Fruit fly (Drosophila melanogaster) whole organism, embryonic: ENCODE measurements around the gene Ir31a.

Experiments used
- Awh ChIP-seq: fragments of 200-800 bp; sonication (Bioruptor generic); IDR thresholded peaks from 2 replicates; pipeline ENCODE4, ENCODE4 v1.3.6; 2022; ENCODE audit warnings: missing biosample characterization, missing genetic modification characterization
- Bteb2 ChIP-seq: fragments of 200-800 bp; sonication (Bioruptor generic); optimal IDR thresholded peaks from 2 replicates; lab custom pipeline; 2016; ENCODE audit warnings: missing biosample characterization, missing genetic modification characterization
- CG10959 ChIP-seq: fragments of 200-800 bp; sonication (Bioruptor generic); IDR thresholded peaks from 2 replicates; pipeline ENCODE4 v1.3.6; 2022; ENCODE audit warnings: missing biosample characterization, missing genetic modification characterization
- CG11456 ChIP-seq: fragments of 200-800 bp; sonication (Bioruptor generic); IDR thresholded peaks from 3 replicates; pipeline ENCODE4 v1.3.6; 2022; ENCODE audit warnings: missing biosample characterization, missing genetic modification characterization
- CG11560 ChIP-seq: fragments of 200-800 bp; sonication (Bioruptor generic); IDR thresholded peaks from 3 replicates; pipeline ENCODE4 v1.3.6; 2022; ENCODE audit warnings: missing biosample characterization, missing genetic modification characterization
- CG14860 ChIP-seq: fragments of 200-800 bp; sonication (Bioruptor generic); IDR thresholded peaks from 3 replicates; pipeline ENCODE4 v1.3.6; 2022; ENCODE audit warnings: missing biosample characterization, missing genetic modification characterization; ENCODE audit not compliant: partially characterized antibody
- CG1529 ChIP-seq: fragments of 200-800 bp; sonication (Bioruptor generic); optimal IDR thresholded peaks from 3 replicates; lab custom pipeline; 2018; ENCODE audit warnings: missing biosample characterization, missing genetic modification characterization
- CG1832 ChIP-seq: fragments of 200-800 bp; sonication (Bioruptor generic); optimal IDR thresholded peaks from 2 replicates; lab custom pipeline; 2017; ENCODE audit warnings: missing biosample characterization, mild to moderate bottlenecking, missing genetic modification characterization, inconsistent platforms
- CG2199 ChIP-seq: fragments of 200-800 bp; sonication (Bioruptor generic); IDR thresholded peaks from 3 replicates; pipeline ENCODE4 v1.3.6; 2022; ENCODE audit warnings: missing biosample characterization, missing genetic modification characterization
- CG30020 ChIP-seq: fragments of 200-800 bp; optimal IDR thresholded peaks from 2 replicates; lab custom pipeline; 2019; ENCODE audit warnings: missing biosample characterization, mild to moderate bottlenecking, missing genetic modification characterization, moderate library complexity
- CG3163 ChIP-seq: fragments of 200-800 bp; sonication (Bioruptor generic); optimal IDR thresholded peaks from 3 replicates; lab custom pipeline; 2016; ENCODE audit warnings: missing biosample characterization, missing genetic modification characterization
- CG4820 ChIP-seq: fragments of 200-800 bp; sonication (Bioruptor generic); optimal IDR thresholded peaks from 3 replicates; lab custom pipeline; 2016; ENCODE audit warnings: missing biosample characterization, missing genetic modification characterization
- CG7357 ChIP-seq: fragments of 200-800 bp; sonication (Bioruptor generic); IDR thresholded peaks from 3 replicates; pipeline ENCODE4 v1.3.6; 2022; ENCODE audit warnings: missing biosample characterization, missing genetic modification characterization
- CG8089 ChIP-seq: fragments of 200-800 bp; sonication (Bioruptor generic); optimal IDR thresholded peaks from 3 replicates; lab custom pipeline; 2016; ENCODE audit warnings: missing biosample characterization, missing genetic modification characterization
- CG8290 ChIP-seq, 3 experiments: fragments of 200-800 bp; sonication (Bioruptor generic); optimal IDR thresholded peaks; 2 replicates each; lab custom pipeline; 2016 to 2019; ENCODE audit warnings: missing biosample characterization in 3 of 3, missing genetic modification characterization in 3 of 3, mild to moderate bottlenecking in 2 of 3, moderate library complexity in 1 of 3
- CG8478 ChIP-seq: fragments of >200 bp; optimal IDR thresholded peaks from 2 replicates; lab custom pipeline; 2018
- CG9215 ChIP-seq: fragments of 200-800 bp; sonication (Bioruptor generic); IDR thresholded peaks from 2 replicates; pipeline ENCODE4 v1.3.6; 2022; ENCODE audit warnings: missing biosample characterization, missing genetic modification characterization
- CHES-1-like ChIP-seq: fragments of 200-800 bp; sonication (Bioruptor generic); optimal IDR thresholded peaks from 2 replicates; lab custom pipeline; 2016; ENCODE audit warnings: missing biosample characterization, missing genetic modification characterization
- CkIIα-i1 ChIP-seq: fragments of 200-800 bp; sonication (Bioruptor generic); IDR thresholded peaks from 2 replicates; pipeline ENCODE4 v1.3.6; 2022; ENCODE audit warnings: missing biosample characterization, missing genetic modification characterization
- CrebB ChIP-seq: fragments of 200-800 bp; sonication (Bioruptor generic); optimal IDR thresholded peaks from 3 replicates; lab custom pipeline; 2018; ENCODE audit warnings: missing biosample characterization, mild to moderate bottlenecking, missing genetic modification characterization
- D19B ChIP-seq: fragments of 200-800 bp; sonication (Bioruptor generic); optimal IDR thresholded peaks from 2 replicates; lab custom pipeline; 2017; ENCODE audit warnings: missing biosample characterization, mild to moderate bottlenecking, missing genetic modification characterization
- Dek ChIP-seq: fragments of 200-800 bp; sonication (Bioruptor generic); optimal IDR thresholded peaks from 3 replicates; lab custom pipeline; 2019; ENCODE audit warnings: missing biosample characterization, mild to moderate bottlenecking, missing genetic modification characterization, moderate library complexity
- E2f1 ChIP-seq: fragments of 200-800 bp; sonication (Bioruptor generic); IDR thresholded peaks from 2 replicates; pipeline ENCODE4 v1.3.6; 2022; ENCODE audit warnings: missing biosample characterization, missing genetic modification characterization
- Elba2 ChIP-seq: fragments of 200-800 bp; sonication (Bioruptor generic); optimal IDR thresholded peaks from 3 replicates; lab custom pipeline; 2016; ENCODE audit warnings: missing biosample characterization, missing genetic modification characterization
- HLH3B ChIP-seq: fragments of 200-800 bp; sonication (Bioruptor generic); IDR thresholded peaks from 2 replicates; pipeline ENCODE4 v1.3.6; 2022; ENCODE audit warnings: missing biosample characterization, missing genetic modification characterization
- Jarid2 ChIP-seq: fragments of 200-800 bp; sonication (Bioruptor generic); optimal IDR thresholded peaks from 3 replicates; lab custom pipeline; 2017; ENCODE audit warnings: mild to moderate bottlenecking, missing biosample characterization, missing genetic modification reagents, missing genetic modification characterization
- Nf-YC ChIP-seq: fragments of 200-800 bp; optimal IDR thresholded peaks from 3 replicates; lab custom pipeline; 2019; ENCODE audit warnings: missing biosample characterization, mild to moderate bottlenecking, missing genetic modification characterization, moderate library complexity
- Optix ChIP-seq: fragments of 200-800 bp; sonication (Bioruptor generic); IDR thresholded peaks from 3 replicates; pipeline ENCODE4 v1.3.6; 2022; ENCODE audit warnings: missing biosample characterization, missing genetic modification characterization
- Ptx1 ChIP-seq: fragments of 200-800 bp; sonication (Bioruptor generic); IDR thresholded peaks from 2 replicates; pipeline ENCODE4 v1.3.6; 2022; ENCODE audit warnings: missing biosample characterization, missing genetic modification characterization
- Ravus ChIP-seq: fragments of 200-800 bp; sonication (Bioruptor generic); IDR thresholded peaks from 2 replicates; pipeline ENCODE4 v1.3.6; 2022; ENCODE audit warnings: missing biosample characterization, missing genetic modification characterization
- Sry-δ ChIP-seq: fragments of 200-800 bp; sonication (Bioruptor generic); optimal IDR thresholded peaks from 2 replicates; lab custom pipeline; 2016; ENCODE audit warnings: missing biosample characterization, missing genetic modification characterization
- Vsx1 ChIP-seq: fragments of 200-800 bp; sonication (Bioruptor generic); optimal IDR thresholded peaks from 2 replicates; lab custom pipeline; 2017; ENCODE audit warnings: missing biosample characterization, mild to moderate bottlenecking, missing genetic modification characterization, missing genetic modification reagents
- Xrp1 ChIP-seq: fragments of 200-800 bp; sonication (Bioruptor generic); IDR thresholded peaks from 2 replicates; pipeline ENCODE4 v1.3.6; 2022; ENCODE audit warnings: missing biosample characterization, missing genetic modification characterization
- az2 ChIP-seq: fragments of 200-800 bp; sonication (Bioruptor generic); optimal IDR thresholded peaks from 3 replicates; lab custom pipeline; 2016; ENCODE audit warnings: missing biosample characterization, missing genetic modification characterization
- bsh ChIP-seq, 2 experiments: fragments of 200-800 bp; sonication (Bioruptor generic); optimal IDR thresholded peaks; 2 replicates each; lab custom pipeline; 2017 to 2018; ENCODE audit warnings: mild to moderate bottlenecking in 2 of 2, missing biosample characterization in 2 of 2, missing genetic modification characterization in 2 of 2, moderate library complexity in 1 of 2
- btn ChIP-seq: fragments of 200-800 bp; sonication (Bioruptor generic); optimal IDR thresholded peaks from 2 replicates; lab custom pipeline; 2016; ENCODE audit warnings: missing biosample characterization, missing genetic modification characterization
- dati ChIP-seq: fragments of 200-800 bp; sonication (Bioruptor generic); IDR thresholded peaks from 2 replicates; pipeline ENCODE4 v1.3.6; 2022; ENCODE audit warnings: missing biosample characterization, missing genetic modification characterization
- dmrt11E ChIP-seq: fragments of 200-800 bp; sonication (Bioruptor generic); optimal IDR thresholded peaks from 3 replicates; lab custom pipeline; 2018; ENCODE audit warnings: missing biosample characterization, mild to moderate bottlenecking, missing genetic modification characterization, moderate library complexity
- dysf ChIP-seq: fragments of 200-800 bp; sonication (Bioruptor generic); IDR thresholded peaks from 3 replicates; pipeline ENCODE4 v1.3.6; 2022; ENCODE audit warnings: missing biosample characterization, missing genetic modification characterization
- eyg ChIP-seq: fragments of 200-800 bp; sonication (Bioruptor generic); optimal IDR thresholded peaks from 3 replicates; lab custom pipeline; 2016; ENCODE audit warnings: missing biosample characterization, missing genetic modification characterization
- inv ChIP-seq: fragments of 200-800 bp; sonication (Bioruptor generic); IDR thresholded peaks from 2 replicates; pipeline ENCODE4 v1.3.6; 2022; ENCODE audit warnings: missing biosample characterization, missing genetic modification characterization; ENCODE audit not compliant: partially characterized antibody
- mam ChIP-seq: fragments of 200-800 bp; sonication (Bioruptor generic); optimal IDR thresholded peaks from 3 replicates; lab custom pipeline; 2016; ENCODE audit warnings: missing biosample characterization, missing genetic modification characterization
- pum ChIP-seq: fragments of 200-800 bp; sonication (Bioruptor generic); optimal IDR thresholded peaks from 2 replicates; lab custom pipeline; 2016; ENCODE audit warnings: missing biosample characterization, missing genetic modification characterization
- rib ChIP-seq: fragments of 200-800 bp; sonication (Bioruptor generic); IDR thresholded peaks from 2 replicates; pipeline ENCODE4 v1.3.6; 2022; ENCODE audit warnings: missing biosample characterization, missing genetic modification characterization
- sd ChIP-seq: fragments of 200-800 bp; sonication (Bioruptor generic); optimal IDR thresholded peaks from 3 replicates; lab custom pipeline; 2018; ENCODE audit warnings: missing biosample characterization, mild to moderate bottlenecking, missing genetic modification characterization, moderate library complexity
- sim ChIP-seq: fragments of 200-800 bp; sonication (Bioruptor generic); IDR thresholded peaks from 2 replicates; pipeline ENCODE4 v1.3.6; 2022; ENCODE audit warnings: missing biosample characterization, missing genetic modification characterization
- slbo ChIP-seq: fragments of 200-800 bp; sonication (Bioruptor generic); IDR thresholded peaks from 2 replicates; pipeline ENCODE4 v1.3.6; 2022; ENCODE audit warnings: missing biosample characterization, missing genetic modification characterization
- toy ChIP-seq: fragments of 200-800 bp; sonication (Bioruptor generic); IDR thresholded peaks from 2 replicates; pipeline ENCODE4 v1.3.6; 2022; ENCODE audit warnings: missing biosample characterization, missing genetic modification characterization
- trem ChIP-seq: fragments of 200-800 bp; optimal IDR thresholded peaks from 3 replicates; lab custom pipeline; 2019; ENCODE audit warnings: missing biosample characterization, mild to moderate bottlenecking, missing genetic modification characterization, moderate library complexity
- tup ChIP-seq: fragments of 200-800 bp; sonication (Bioruptor generic); optimal IDR thresholded peaks from 2 replicates; lab custom pipeline; 2016; ENCODE audit warnings: missing biosample characterization, mild to moderate bottlenecking, missing genetic modification characterization, moderate library complexity

The Ir31a gene

DNA sequence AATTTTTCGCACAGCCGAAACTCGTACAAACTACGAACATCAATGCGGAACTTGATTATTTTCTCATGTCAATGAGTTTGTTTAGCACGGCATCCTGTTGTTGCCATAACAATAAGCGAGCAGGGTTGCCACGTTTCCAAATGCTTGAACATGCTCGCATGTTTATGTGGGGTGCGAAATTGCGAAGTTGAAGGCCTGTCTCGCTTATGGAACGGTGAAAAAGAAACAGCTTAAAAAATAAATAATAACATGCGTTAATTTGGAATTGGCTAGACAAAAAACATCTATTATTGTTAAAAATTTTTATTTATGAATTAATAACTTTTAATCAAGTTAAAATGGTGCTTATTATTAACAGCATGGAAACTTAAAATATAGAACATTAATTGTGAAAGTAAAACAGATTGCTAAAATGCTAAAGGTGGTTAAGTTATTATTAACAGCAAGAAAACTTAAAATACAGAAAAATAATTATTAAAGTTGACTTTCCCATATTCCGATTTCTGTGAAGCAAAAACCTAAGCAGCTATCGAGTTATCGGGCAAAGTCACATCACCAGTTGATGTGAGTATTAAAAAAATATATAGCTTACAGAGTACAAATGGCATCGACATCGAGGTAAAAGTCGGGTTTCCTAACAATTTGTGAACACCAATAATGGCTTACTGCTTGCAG, 25.6 kb downstream of the Ir31a start, which contains the start of the genes Bug22 and TfIIB (continued):
- peak; percentile 81 for TF ChIP-seq CHES-1-like (GFP tag; lab: Kevin White, UChicago)
- peak; percentile 75 for TF ChIP-seq Ptx1 (GFP tag; lab: Robert Waterston, UW)
- TF ChIP-seq eyg (GFP tag; lab: Kevin White, UChicago) = no peak
- TF ChIP-seq E2f1 (GFP tag; lab: Robert Waterston, UW) = 0 out of 2 replicates have a peak, but pooled peaks have one; percentile 12
- no peak for TF ChIP-seq CG7357 (GFP tag; lab: Robert Waterston, UW)
- peak; percentile 78 for TF ChIP-seq CG8290 (GFP tag; optimal IDR thresholded peaks at IDR 0.05; lab: Kevin White, UChicago)
- TF ChIP-seq CG8290 (tag; optimal IDR thresholded peaks at IDR 0.05; lab: Kevin White, UChicago) = peak; percentile 90 to 92
- peak; percentile 87 for TF ChIP-seq Elba2 (GFP tag; lab: Kevin White, UChicago)
- no peak for TF ChIP-seq CG8478 (lab: Kevin White, UChicago)
- TF ChIP-seq CG11456 (GFP tag; lab: Robert Waterston, UW) = peak; percentile 90
- no peak for TF ChIP-seq CG2199 (GFP tag; lab: Robert Waterston, UW)
- no peak for TF ChIP-seq sim (GFP tag; lab: Robert Waterston, UW)
- TF ChIP-seq Jarid2 (GFP tag; lab: Kevin White, UChicago) = no peak
- peak; percentile 19; the same call in 1 of the 2 replicates for TF ChIP-seq Ravus (GFP tag; lab: Robert Waterston, UW)
- TF ChIP-seq CG1832 (GFP tag; lab: Kevin White, UChicago) = no peak
- TF ChIP-seq D19B (GFP tag; lab: Kevin White, UChicago) = no peak
- peak; percentile 98 for TF ChIP-seq CG30020 (tag; lab: Kevin White, UChicago)
- no peak for TF ChIP-seq inv
- peak; percentile 6 for TF ChIP-seq CG1529 (GFP tag; lab: Kevin White, UChicago)
- peak; percentile 46 for TF ChIP-seq pum (GFP tag; lab: Kevin White, UChicago)
- no peak for TF ChIP-seq sd
- TF ChIP-seq Vsx1 (GFP tag; lab: Kevin White, UChicago) = no peak
- TF ChIP-seq CG10959 (GFP tag; lab: Robert Waterston, UW) = no peak
- peak; percentile 59 for TF ChIP-seq dmrt11E (tag; lab: Kevin White, UChicago)
- TF ChIP-seq CG11560 = no peak
- TF ChIP-seq Nf-YC (tag; lab: Kevin White, UChicago) = peak; percentile 75
- no peak for TF ChIP-seq CG9215
- peak; percentile 79 for TF ChIP-seq rib (GFP tag; lab: Robert Waterston, UW)
- peak; percentile 27 for TF ChIP-seq CG8089 (GFP tag; lab: Kevin White, UChicago)
- peak; percentile 61 for TF ChIP-seq tup (GFP tag; lab: Kevin White, UChicago)
- TF ChIP-seq az2 (GFP tag; lab: Kevin White, UChicago) = peak; percentile 76
- TF ChIP-seq mam (GFP tag; lab: Kevin White, UChicago) = peak; percentile 77
- TF ChIP-seq dati (GFP tag; lab: Robert Waterston, UW) = no peak
- peak; percentile 86 for TF ChIP-seq slbo (GFP tag; lab: Robert Waterston, UW)
- peak; percentile 46 for TF ChIP-seq Bteb2
- peak; percentile 14 for TF ChIP-seq CrebB (tag; lab: Kevin White, UChicago)
- peak; percentile 60; the same call in 1 of the 3 replicates for TF ChIP-seq Optix
- TF ChIP-seq Xrp1 (GFP tag; lab: Robert Waterston, UW) = peak; percentile 71; the same call in 1 of the 2 replicates
- TF ChIP-seq bsh (GFP tag; optimal IDR thresholded peaks at IDR 0.05; lab: Kevin White, UChicago) = peak in 1 of 2 experiments; percentile 56
- TF ChIP-seq Dek (tag; lab: Kevin White, UChicago) = peak; percentile 76
- TF ChIP-seq CG3163 (GFP tag; lab: Kevin White, UChicago) = peak; percentile 5
- TF ChIP-seq Sry-δ (GFP tag; lab: Kevin White, UChicago) = peak; percentile 74
- TF ChIP-seq btn (GFP tag; lab: Kevin White, UChicago) = no peak
- peak; percentile 56 for TF ChIP-seq trem (tag; lab: Kevin White, UChicago)
- TF ChIP-seq dysf (GFP tag; lab: Robert Waterston, UW) = peak; percentile 63; the same call in 2 of the 3 replicates
- TF ChIP-seq HLH3B (GFP tag; lab: Robert Waterston, UW) = peak; percentile 58
- no peak for TF ChIP-seq toy
- peak; percentile 99 for TF ChIP-seq CG4820 (GFP tag; lab: Kevin White, UChicago)
- TF ChIP-seq CkIIα-i1 (GFP tag; lab: Robert Waterston, UW) = no peak
- 0 out of 3 replicates have a peak, but pooled peaks have one; percentile 49 for TF ChIP-seq CG14860
- 0 out of 2 replicates have a peak, but pooled peaks have one; percentile 37 for TF ChIP-seq Awh (GFP tag; lab: Robert Waterston, UW)
